Fruit fly (Drosophila melanogaster) S2 (cell line): Measurements from ENCODE around the gene CG5399.

Experiments
- CG8478 ChIP-seq: fragments of >200 bp; optimal IDR thresholded peaks from 2 replicates; lab custom pipeline; 2018
- CTCF ChIP-seq, 2 experiments: fragments of >200 bp; optimal IDR thresholded peaks; 2 replicates each; lab custom pipeline; 2018

dm6 chr3R:15679989-15680388 is 15.1 kb upstream of the CG5399 start:
- TF ChIP-seq CG8478 (lab: Kevin White, UChicago): no peak
- no peak for TF ChIP-seq CTCF (optimal IDR thresholded peaks at IDR 0.05; lab: Kevin White, UChicago)
